Fruit fly (Drosophila melanogaster) whole organism, embryonic: Measurements from ENCODE around the gene CLS.

Experiments used
- Ada2b ChIP-seq: fragments of 200-800 bp; sonication (Bioruptor generic); IDR thresholded peaks from 2 replicates; pipeline ENCODE4 v1.3.6; 2022; ENCODE audit warnings: missing biosample characterization, missing genetic modification characterization
- CG10147 ChIP-seq: fragments of 200-800 bp; sonication (Bioruptor generic); optimal IDR thresholded peaks from 2 replicates; lab custom pipeline; 2019; ENCODE audit warnings: missing biosample characterization, mild to moderate bottlenecking, missing genetic modification characterization, moderate library complexity
- CG10267 ChIP-seq: fragments of 200-800 bp; sonication (Bioruptor generic); optimal IDR thresholded peaks from 2 replicates; lab custom pipeline; 2018; ENCODE audit warnings: missing biosample characterization, mild to moderate bottlenecking, missing genetic modification characterization, moderate library complexity
- CG10979 ChIP-seq: fragments of 200-800 bp; sonication (Bioruptor generic); optimal IDR thresholded peaks from 2 replicates; lab custom pipeline; 2018; ENCODE audit warnings: missing biosample characterization, mild to moderate bottlenecking, missing genetic modification characterization, moderate library complexity
- CG12391 ChIP-seq: fragments of 200-800 bp; sonication (Bioruptor generic); optimal IDR thresholded peaks from 3 replicates; lab custom pipeline; 2018; ENCODE audit warnings: missing biosample characterization, mild to moderate bottlenecking, missing genetic modification characterization, moderate library complexity
- CG14667 ChIP-seq: fragments of 200-800 bp; sonication (Bioruptor generic); IDR thresholded peaks from 2 replicates; pipeline ENCODE4 v1.3.6; 2022; ENCODE audit warnings: missing biosample characterization, missing genetic modification characterization
- CG14965 ChIP-seq: fragments of 200-800 bp; sonication (Bioruptor generic); optimal IDR thresholded peaks from 2 replicates; lab custom pipeline; 2016; ENCODE audit warnings: missing biosample characterization, missing genetic modification characterization, borderline replicate concordance
- CG15514 ChIP-seq: fragments of 200-800 bp; sonication (Bioruptor generic); optimal IDR thresholded peaks from 3 replicates; lab custom pipeline; 2017; ENCODE audit warnings: missing biosample characterization, missing genetic modification characterization, mild to moderate bottlenecking, moderate library complexity, missing genetic modification reagents
- CG1603 ChIP-seq: fragments of 200-800 bp; sonication (Bioruptor generic); optimal IDR thresholded peaks from 2 replicates; lab custom pipeline; 2019; ENCODE audit warnings: missing biosample characterization, mild to moderate bottlenecking, missing genetic modification characterization, moderate library complexity
- CG17568 ChIP-seq: fragments of 200-800 bp; sonication (Bioruptor generic); optimal IDR thresholded peaks from 2 replicates; lab custom pipeline; 2018; ENCODE audit warnings: missing biosample characterization, mild to moderate bottlenecking, missing genetic modification characterization, moderate library complexity
- CG18619 ChIP-seq: fragments of 200-800 bp; sonication (Bioruptor generic); optimal IDR thresholded peaks from 3 replicates; lab custom pipeline; 2017; ENCODE audit warnings: missing biosample characterization, mild to moderate bottlenecking, missing genetic modification characterization
- CG34224 ChIP-seq: fragments of 200-800 bp; sonication (Bioruptor generic); IDR thresholded peaks from 3 replicates; pipeline ENCODE4 v1.3.6; 2022; ENCODE audit warnings: missing biosample characterization, missing genetic modification characterization; ENCODE audit not compliant: partially characterized antibody
- CG43689 ChIP-seq: fragments of 200-800 bp; sonication (Bioruptor generic); IDR thresholded peaks from 2 replicates; pipeline ENCODE4 v1.3.6; 2022; ENCODE audit warnings: missing biosample characterization, missing genetic modification characterization
- CG6791 ChIP-seq: fragments of 200-800 bp; sonication (Bioruptor generic); IDR thresholded peaks from 3 replicates; pipeline ENCODE4 v1.3.6; 2022; ENCODE audit warnings: missing biosample characterization, missing genetic modification characterization; ENCODE audit not compliant: partially characterized antibody
- CG9797 ChIP-seq: fragments of 200-800 bp; sonication (Bioruptor generic); optimal IDR thresholded peaks from 3 replicates; lab custom pipeline; 2018; ENCODE audit warnings: missing biosample characterization, mild to moderate bottlenecking, missing genetic modification characterization
- Camta ChIP-seq: fragments of 200-800 bp; sonication (Bioruptor generic); optimal IDR thresholded peaks from 2 replicates; lab custom pipeline; 2016; ENCODE audit warnings: missing biosample characterization, missing genetic modification characterization
- Deaf1 ChIP-seq: fragments of 200-800 bp; optimal IDR thresholded peaks from 3 replicates; lab custom pipeline; 2019; ENCODE audit warnings: missing biosample characterization, mild to moderate bottlenecking, missing genetic modification characterization, moderate library complexity
- Dip3 ChIP-seq: fragments of 200-800 bp; sonication (Bioruptor generic); optimal IDR thresholded peaks from 3 replicates; lab custom pipeline; 2016; ENCODE audit warnings: missing biosample characterization, missing genetic modification characterization
- Doc3 ChIP-seq: fragments of 200-800 bp; sonication (Bioruptor generic); IDR thresholded peaks from 3 replicates; pipeline ENCODE4 v1.3.6; 2022; ENCODE audit warnings: missing biosample characterization, missing genetic modification characterization; ENCODE audit not compliant: partially characterized antibody
- Dp ChIP-seq: fragments of 200-800 bp; sonication (Bioruptor generic); optimal IDR thresholded peaks from 2 replicates; lab custom pipeline; 2018; ENCODE audit warnings: missing biosample characterization, mild to moderate bottlenecking, missing genetic modification characterization, moderate library complexity
- E2f1 ChIP-seq: fragments of 200-800 bp; sonication (Bioruptor generic); IDR thresholded peaks from 2 replicates; pipeline ENCODE4 v1.3.6; 2022; ENCODE audit warnings: missing biosample characterization, missing genetic modification characterization
- HmgZ ChIP-seq: fragments of 200-800 bp; sonication (Bioruptor generic); optimal IDR thresholded peaks from 2 replicates; lab custom pipeline; 2018; ENCODE audit warnings: missing biosample characterization, mild to moderate bottlenecking, missing genetic modification characterization
- Hr39 ChIP-seq: fragments of >200 bp; optimal IDR thresholded peaks from 2 replicates; lab custom pipeline; 2017
- Lhr ChIP-seq: fragments of 200-800 bp; sonication (Bioruptor generic); optimal IDR thresholded peaks from 3 replicates; lab custom pipeline; 2017; ENCODE audit warnings: mild to moderate bottlenecking, missing biosample characterization, missing genetic modification reagents, missing genetic modification characterization
- MESR4 ChIP-seq: fragments of 200-800 bp; sonication (Bioruptor generic); optimal IDR thresholded peaks from 2 replicates; lab custom pipeline; 2018; ENCODE audit warnings: missing biosample characterization, mild to moderate bottlenecking, missing genetic modification characterization, moderate library complexity
- Mad ChIP-seq: fragments of 200-800 bp; sonication (Bioruptor generic); optimal IDR thresholded peaks from 2 replicates; lab custom pipeline; 2016; ENCODE audit warnings: missing biosample characterization, missing genetic modification characterization
- Nf-YC ChIP-seq: fragments of 200-800 bp; optimal IDR thresholded peaks from 3 replicates; lab custom pipeline; 2019; ENCODE audit warnings: missing biosample characterization, mild to moderate bottlenecking, missing genetic modification characterization, moderate library complexity
- Opbp ChIP-seq: fragments of 200-800 bp; sonication (Bioruptor generic); IDR thresholded peaks from 3 replicates; pipeline ENCODE4 v1.3.6; 2022; ENCODE audit warnings: missing biosample characterization, missing genetic modification characterization; ENCODE audit not compliant: partially characterized antibody
- Rfx ChIP-seq: fragments of 200-800 bp; sonication (Bioruptor generic); IDR thresholded peaks from 2 replicates; pipeline ENCODE4 v1.3.6; 2022; ENCODE audit warnings: missing biosample characterization, missing genetic modification characterization
- Vsx1 ChIP-seq: fragments of 200-800 bp; sonication (Bioruptor generic); optimal IDR thresholded peaks from 2 replicates; lab custom pipeline; 2017; ENCODE audit warnings: missing biosample characterization, mild to moderate bottlenecking, missing genetic modification characterization, missing genetic modification reagents
- Xrp1 ChIP-seq: fragments of 200-800 bp; sonication (Bioruptor generic); IDR thresholded peaks from 2 replicates; pipeline ENCODE4 v1.3.6; 2022; ENCODE audit warnings: missing biosample characterization, missing genetic modification characterization
- ab ChIP-seq: fragments of 200-800 bp; sonication (Bioruptor generic); optimal IDR thresholded peaks from 2 replicates; lab custom pipeline; 2016; ENCODE audit warnings: missing biosample characterization, missing genetic modification characterization
- amos ChIP-seq: fragments of 200-800 bp; sonication (Bioruptor generic); IDR thresholded peaks from 2 replicates; pipeline ENCODE4 v1.3.6; 2022; ENCODE audit warnings: missing biosample characterization, missing genetic modification characterization; ENCODE audit not compliant: partially characterized antibody
- cato ChIP-seq: fragments of 200-800 bp; sonication (Bioruptor generic); optimal IDR thresholded peaks from 2 replicates; lab custom pipeline; 2016; ENCODE audit warnings: missing biosample characterization, missing genetic modification characterization, borderline replicate concordance
- en ChIP-seq: fragments of 200-800 bp; sonication (Bioruptor generic); optimal IDR thresholded peaks from 2 replicates; lab custom pipeline; 2016; ENCODE audit warnings: missing biosample characterization, missing genetic modification characterization
- fd3F ChIP-seq: fragments of 200-800 bp; sonication (Bioruptor generic); optimal IDR thresholded peaks from 2 replicates; lab custom pipeline; 2018; ENCODE audit warnings: missing biosample characterization, mild to moderate bottlenecking, missing genetic modification characterization, moderate library complexity
- ftz-f1 ChIP-seq: fragments of 200-800 bp; sonication (Bioruptor generic); optimal IDR thresholded peaks from 2 replicates; lab custom pipeline; 2016; ENCODE audit warnings: missing biosample characterization, missing genetic modification characterization
- h ChIP-seq: fragments of >200 bp; optimal IDR thresholded peaks from 2 replicates; lab custom pipeline; 2017
- insv ChIP-seq, 2 experiments: fragments of 200-800 bp; sonication (Bioruptor generic); optimal IDR thresholded peaks; 3 replicates each; lab custom pipeline; 2016 to 2018; ENCODE audit warnings: missing biosample characterization in 2 of 2, missing genetic modification characterization in 2 of 2
- inv ChIP-seq: fragments of 200-800 bp; sonication (Bioruptor generic); IDR thresholded peaks from 2 replicates; pipeline ENCODE4 v1.3.6; 2022; ENCODE audit warnings: missing biosample characterization, missing genetic modification characterization; ENCODE audit not compliant: partially characterized antibody
- jumu ChIP-seq: fragments of 200-800 bp; sonication (Bioruptor generic); optimal IDR thresholded peaks from 3 replicates; lab custom pipeline; 2016; ENCODE audit warnings: missing biosample characterization, missing genetic modification characterization
- nerfin-2 ChIP-seq: fragments of 200-800 bp; sonication (Bioruptor generic); IDR thresholded peaks from 2 replicates; pipeline ENCODE4 v1.3.6; 2022; ENCODE audit warnings: missing biosample characterization, missing genetic modification characterization; ENCODE audit not compliant: partially characterized antibody
- pzg ChIP-seq: fragments of 200-800 bp; sonication (Bioruptor generic); optimal IDR thresholded peaks from 3 replicates; lab custom pipeline; 2018; ENCODE audit warnings: missing biosample characterization, mild to moderate bottlenecking, missing genetic modification characterization, moderate library complexity
- tio ChIP-seq: fragments of 200-800 bp; sonication (Bioruptor generic); optimal IDR thresholded peaks from 2 replicates; lab custom pipeline; 2017; ENCODE audit warnings: missing biosample characterization, missing genetic modification characterization, inconsistent platforms
- ttk ChIP-seq: fragments of 200-800 bp; sonication (Bioruptor generic); IDR thresholded peaks from 2 replicates; pipeline ENCODE4 v2.1.2; 2022; ENCODE audit warnings: missing biosample characterization, missing genetic modification characterization
- twi ChIP-seq: fragments of 200-800 bp; optimal IDR thresholded peaks from 2 replicates; lab custom pipeline; 2019; ENCODE audit warnings: missing biosample characterization, mild to moderate bottlenecking, missing genetic modification characterization, moderate library complexity
- unc-4 ChIP-seq: fragments of 200-800 bp; sonication (Bioruptor generic); IDR thresholded peaks from 2 replicates; pipeline ENCODE4 v1.3.6; 2022; ENCODE audit warnings: missing biosample characterization, missing genetic modification characterization; ENCODE audit not compliant: partially characterized antibody
- vvl ChIP-seq: fragments of 200-800 bp; sonication (Bioruptor generic); IDR thresholded peaks from 2 replicates; pipeline ENCODE4 v1.3.6; 2022; ENCODE audit warnings: missing biosample characterization, missing genetic modification characterization

Gene CLS

dm6 chr3R:25686698-25687420 lies at the start of gene CLS (continued):
- TF ChIP-seq en (GFP tag; lab: Kevin White, UChicago) (no peak), Nf-YC (tag; lab: Kevin White, UChicago) (peak; percentile 43), CG9797 (peak; percentile 54), CG14667 (no peak), E2f1 (no peak), h (lab: Kevin White, UChicago) (no peak), CG10147 (GFP tag; lab: Kevin White, UChicago) (peak; percentile 11), twi (tag; lab: Kevin White, UChicago) (no peak), CG14965 (GFP tag; lab: Kevin White, UChicago) (no peak), CG10979 (tag; lab: Kevin White, UChicago) (no peak), insv (GFP tag; optimal IDR thresholded peaks at IDR 0.05; lab: Kevin White, UChicago) (no peak), CG15514 (peak; percentile 10), MESR4 (GFP tag; lab: Kevin White, UChicago) (peak; percentile 58), CG43689 (GFP tag; lab: Robert Waterston, UW) (no peak), Xrp1 (GFP tag; lab: Robert Waterston, UW) (no peak), CG17568 (no peak), Mad (GFP tag; lab: Kevin White, UChicago) (no peak), vvl (GFP tag; lab: Robert Waterston, UW) (no peak), amos (GFP tag; lab: Robert Waterston, UW) (peak; percentile 56; the same call in 1 of the 2 replicates), ttk (GFP tag; lab: Robert Waterston, UW) (no peak), CG1603 (tag; lab: Kevin White, UChicago) (peak; percentile 38), Doc3 (GFP tag; lab: Robert Waterston, UW) (0 out of 3 replicates have a peak, but pooled peaks have one; percentile 52), HmgZ (peak; percentile 31), Lhr (GFP tag; lab: Kevin White, UChicago) (no peak), Ada2b (GFP tag; lab: Robert Waterston, UW) (no peak), CG12391 (tag; lab: Kevin White, UChicago) (no peak), tio (GFP tag; lab: Kevin White, UChicago) (no peak), CG10267 (no peak), Rfx (GFP tag; lab: Robert Waterston, UW) (no peak; the same call in 1 of the 2 replicates), CG6791 (GFP tag; lab: Robert Waterston, UW) (0 out of 3 replicates have a peak, but pooled peaks have one; percentile 32), Camta (GFP tag; lab: Kevin White, UChicago) (no peak), cato (no peak), Opbp (GFP tag; lab: Robert Waterston, UW) (peak; percentile 52; the same call in 2 of the 3 replicates), ab (GFP tag; lab: Kevin White, UChicago) (no peak), CG18619 (GFP tag; lab: Kevin White, UChicago) (no peak), nerfin-2 (GFP tag; lab: Robert Waterston, UW) (peak; percentile 29; the same call in 1 of the 2 replicates), unc-4 (peak; percentile 66), Hr39 (lab: Kevin White, UChicago) (no peak), Dp (GFP tag; lab: Kevin White, UChicago) (peak; percentile 83), fd3F (GFP tag; lab: Kevin White, UChicago) (no peak), ftz-f1 (peak; percentile 36), Deaf1 (tag; lab: Kevin White, UChicago) (no peak), Vsx1 (no peak), Dip3 (no peak), pzg (GFP tag; lab: Kevin White, UChicago) (peak; percentile 75), jumu (no peak), CG34224 (peak; percentile 60; the same call in 2 of the 3 replicates), inv (GFP tag; lab: Robert Waterston, UW) (peak; percentile 15; the same call in 1 of the 2 replicates)
